Worm (Caenorhabditis elegans) whole organism, L4 larva: ENCODE measurements around the gene ilys-4.
A peak's percentile ranks its signal among the peaks of the same experiment; 100 is the strongest.

Experiments used
- T20F7.1 ChIP-seq: fragments of 200-800 bp; sonication (Bioruptor generic); optimal IDR thresholded peaks from 2 replicates; lab custom pipeline; 2018; ENCODE audit warnings: mild to moderate bottlenecking, missing genetic modification characterization, missing compliant biosample characterization
- Y105C5A.15 ChIP-seq: fragments of 200-800 bp; sonication (Bioruptor generic); IDR thresholded peaks from 2 replicates; pipeline ENCODE4 v1.3.6; 2022; ENCODE audit warnings: missing genetic modification characterization, missing compliant biosample characterization
- ZK337.2 ChIP-seq: fragments of 200-800 bp; sonication (Bioruptor generic); IDR thresholded peaks from 2 replicates; pipeline ENCODE4 v1.3.6; 2022; ENCODE audit warnings: missing genetic modification reagents, missing genetic modification characterization, missing compliant biosample characterization
- ZK546.5 ChIP-seq, 2 experiments: sonication (generic microtip); optimal IDR thresholded peaks; 2 replicates each; lab custom pipeline; 2017; ENCODE audit warnings: missing biosample characterization in 2 of 2, missing genetic modification characterization in 2 of 2
- ama-1 ChIP-seq: fragments of 150-350 bp; optimal IDR thresholded peaks from 2 replicates; lab custom pipeline; 2014; ENCODE audit warnings: inconsistent platforms, mixed read lengths
- arid-1 ChIP-seq: fragments of 200-800 bp; sonication (Bioruptor generic); conservative IDR thresholded peaks from 2 replicates; pipeline ENCODE4 v1.3.6; 2022; ENCODE audit warnings: missing genetic modification reagents, missing genetic modification characterization, missing compliant biosample characterization
- ceh-20 ChIP-seq: fragments of 200-800 bp; sonication (Bioruptor generic); IDR thresholded peaks from 2 replicates; pipeline ENCODE4 v1.3.6; 2022; ENCODE audit warnings: missing genetic modification reagents, missing genetic modification characterization, missing compliant biosample characterization
- ces-1 ChIP-seq: fragments of 150-350 bp; sonication (generic microtip); optimal IDR thresholded peaks from 4 replicates; lab custom pipeline; 2014; ENCODE audit warnings: missing biosample characterization, missing genetic modification reagents, missing genetic modification characterization
- cey-2 ChIP-seq: sonication (generic microtip); optimal IDR thresholded peaks from 3 replicates; lab custom pipeline; 2017; ENCODE audit warnings: missing genetic modification characterization, mild to moderate bottlenecking, missing compliant biosample characterization, antibody characterized with exemption, borderline replicate concordance; ENCODE audit not compliant: insufficient read depth
- daf-16 ChIP-seq, 3 experiments: sonication (generic microtip); optimal IDR thresholded peaks; 2 replicates each; lab custom pipeline; 2016 to 2017; ENCODE audit warnings: missing genetic modification characterization in 3 of 3, missing genetic modification reagents in 3 of 3, mild to moderate bottlenecking in 2 of 3, missing compliant biosample characterization in 2 of 3, missing biosample characterization in 1 of 3, moderate library complexity in 1 of 3
- daf-19 ChIP-seq: fragments of 200-800 bp; sonication (Bioruptor generic); conservative IDR thresholded peaks from 2 replicates; pipeline ENCODE4 v1.3.6; 2022; ENCODE audit warnings: missing genetic modification characterization, missing compliant biosample characterization
- dmd-6 ChIP-seq: fragments of 200-800 bp; sonication (Bioruptor generic); IDR thresholded peaks from 2 replicates; pipeline ENCODE4 v1.3.6; 2022; ENCODE audit warnings: missing genetic modification reagents, missing genetic modification characterization, missing compliant biosample characterization
- dmd-8 ChIP-seq: fragments of 200-800 bp; sonication (Bioruptor generic); IDR thresholded peaks from 2 replicates; pipeline ENCODE4 v1.3.6; 2022; ENCODE audit warnings: missing genetic modification characterization, missing compliant biosample characterization
- dmd-9 ChIP-seq: fragments of 200-800 bp; sonication (Bioruptor generic); IDR thresholded peaks from 2 replicates; pipeline ENCODE4 v1.3.6; 2022; ENCODE audit warnings: missing genetic modification reagents, missing genetic modification characterization, missing compliant biosample characterization
- duxl-1 ChIP-seq: sonication (generic microtip); optimal IDR thresholded peaks from 2 replicates; lab custom pipeline; 2016; ENCODE audit warnings: mild to moderate bottlenecking, missing genetic modification characterization, moderate library complexity, missing compliant biosample characterization; ENCODE audit not compliant: poor library complexity
- dve-1 ChIP-seq: sonication (generic microtip); optimal IDR thresholded peaks from 2 replicates; lab custom pipeline; 2017; ENCODE audit warnings: antibody characterized with exemption, mild to moderate bottlenecking, missing genetic modification characterization, missing compliant biosample characterization; ENCODE audit not compliant: insufficient read depth
- egl-27 ChIP-seq: sonication (generic microtip); optimal IDR thresholded peaks from 3 replicates; lab custom pipeline; 2017; ENCODE audit warnings: missing biosample characterization, missing genetic modification reagents, missing genetic modification characterization
- fkh-10 ChIP-seq: fragments of 150-350 bp; optimal IDR thresholded peaks from 2 replicates; lab custom pipeline; 2014; ENCODE audit warnings: missing biosample characterization, missing genetic modification reagents, missing genetic modification characterization
- hif-1 ChIP-seq, 2 experiments: sonication (generic microtip); optimal IDR thresholded peaks; 2 replicates each; lab custom pipeline; 2016 to 2017; ENCODE audit warnings: missing compliant biosample characterization in 2 of 2, missing genetic modification characterization in 2 of 2, missing genetic modification reagents in 2 of 2, missing genotype in 2 of 2, mild to moderate bottlenecking in 1 of 2
- hlh-11 ChIP-seq: fragments of 200-800 bp; sonication (Bioruptor generic); optimal IDR thresholded peaks from 2 replicates; lab custom pipeline; 2018; ENCODE audit warnings: mild to moderate bottlenecking, missing genetic modification characterization, missing compliant biosample characterization
- hlh-30 ChIP-seq: sonication (generic microtip); optimal IDR thresholded peaks from 2 replicates; lab custom pipeline; 2017; ENCODE audit warnings: antibody characterized with exemption, mild to moderate bottlenecking, missing genetic modification characterization, missing compliant biosample characterization; ENCODE audit not compliant: insufficient read depth
- lim-7 ChIP-seq: fragments of 200-800 bp; sonication (Bioruptor generic); IDR thresholded peaks from 2 replicates; pipeline ENCODE4 v1.3.6; 2022; ENCODE audit warnings: missing genetic modification characterization, missing compliant biosample characterization
- lin-1 ChIP-seq: fragments of 200-800 bp; sonication (Bioruptor generic); IDR thresholded peaks from 2 replicates; pipeline ENCODE4 v1.3.6; 2022; ENCODE audit warnings: missing genetic modification reagents, missing genetic modification characterization, missing compliant biosample characterization
- lin-13 ChIP-seq: fragments of 150-350 bp; optimal IDR thresholded peaks from 2 replicates; lab custom pipeline; 2014; ENCODE audit warnings: missing biosample characterization, missing genetic modification reagents, missing genetic modification characterization
- lin-29 ChIP-seq: fragments of 200-800 bp; sonication (Bioruptor generic); IDR thresholded peaks from 2 replicates; pipeline ENCODE4 v1.3.6; 2022; ENCODE audit warnings: missing genetic modification reagents, missing genetic modification characterization, missing compliant biosample characterization
- madf-5 ChIP-seq, 2 experiments: fragments of 200-800 bp; sonication (Bioruptor generic); IDR thresholded peaks; 2 replicates each; pipeline ENCODE4 v1.3.6; 2022; ENCODE audit warnings: missing compliant biosample characterization in 2 of 2, missing genetic modification characterization in 2 of 2
- madf-9 ChIP-seq: fragments of 200-800 bp; sonication (Bioruptor generic); conservative IDR thresholded peaks from 2 replicates; pipeline ENCODE4 v1.3.6; 2022; ENCODE audit warnings: missing genetic modification reagents, missing genetic modification characterization, missing compliant biosample characterization
- mes-2 ChIP-seq: sonication (generic microtip); optimal IDR thresholded peaks from 2 replicates; lab custom pipeline; 2016; ENCODE audit warnings: missing genotype, mild to moderate bottlenecking, missing genetic modification characterization, missing compliant biosample characterization; ENCODE audit not compliant: poor library complexity, severe bottlenecking
- mxl-2 ChIP-seq: fragments of 200-800 bp; sonication (Bioruptor generic); conservative IDR thresholded peaks from 2 replicates; pipeline ENCODE4 v1.3.6; 2022; ENCODE audit warnings: missing genetic modification reagents, missing genetic modification characterization, missing compliant biosample characterization
- nhr-10 ChIP-seq: fragments of 150-350 bp; optimal IDR thresholded peaks from 2 replicates; lab custom pipeline; 2014; ENCODE audit warnings: missing biosample characterization, missing genetic modification characterization
- nhr-102 ChIP-seq: sonication (generic microtip); optimal IDR thresholded peaks from 2 replicates; lab custom pipeline; 2016; ENCODE audit warnings: mild to moderate bottlenecking, missing genetic modification characterization, moderate library complexity, missing compliant biosample characterization
- nhr-11 ChIP-seq: fragments of 150-350 bp; optimal IDR thresholded peaks from 2 replicates; lab custom pipeline; 2014; ENCODE audit warnings: missing biosample characterization, missing genetic modification characterization
- nhr-25 ChIP-seq: sonication (generic microtip); optimal IDR thresholded peaks from 2 replicates; lab custom pipeline; 2017; ENCODE audit warnings: missing genetic modification characterization, mild to moderate bottlenecking, missing compliant biosample characterization, antibody characterized with exemption, moderate library complexity, borderline replicate concordance; ENCODE audit not compliant: insufficient read depth
- nhr-41 ChIP-seq: fragments of 200-800 bp; sonication (Bioruptor generic); IDR thresholded peaks from 2 replicates; pipeline ENCODE4 v1.3.6; 2022; ENCODE audit warnings: missing genetic modification reagents, missing genetic modification characterization, missing compliant biosample characterization
- nhr-76 ChIP-seq: fragments of 150-350 bp; optimal IDR thresholded peaks from 2 replicates; lab custom pipeline; 2014; ENCODE audit warnings: missing biosample characterization, missing genetic modification characterization
- pha-4 ChIP-seq, 2 experiments: fragments of 150-350 bp in 1 of 2; fragments of 200-800 bp in 1 of 2; sonication (Bioruptor generic) in 1 of 2; IDR thresholded peaks in 1 of 2; optimal IDR thresholded peaks in 1 of 2; 2 replicates each; pipeline versions ENCODE4 v1.3.6 to Lab custom; 2014 to 2022; ENCODE audit warnings: missing genetic modification characterization in 2 of 2, missing genetic modification reagents in 2 of 2, missing biosample characterization in 1 of 2, missing compliant biosample characterization in 1 of 2
- php-3 ChIP-seq: fragments of 200-800 bp; sonication (Bioruptor generic); IDR thresholded peaks from 2 replicates; pipeline ENCODE4 v1.3.6; 2022; ENCODE audit warnings: missing genetic modification reagents, missing genetic modification characterization, missing compliant biosample characterization
- pqm-1 ChIP-seq: sonication (generic microtip); optimal IDR thresholded peaks from 2 replicates; lab custom pipeline; 2017; ENCODE audit warnings: missing biosample characterization, missing genetic modification characterization
- skn-1 ChIP-seq: fragments of 150-350 bp; optimal IDR thresholded peaks from 2 replicates; lab custom pipeline; 2014; ENCODE audit warnings: missing biosample characterization, missing genetic modification characterization
- snpc-1.2 ChIP-seq: fragments of 200-800 bp; sonication (Bioruptor generic); IDR thresholded peaks from 2 replicates; pipeline ENCODE4 v1.3.6; 2022; ENCODE audit warnings: missing genetic modification reagents, missing genetic modification characterization, missing compliant biosample characterization
- spr-3 ChIP-seq: fragments of 200-800 bp; sonication (Bioruptor generic); optimal IDR thresholded peaks from 2 replicates; lab custom pipeline; 2018; ENCODE audit warnings: mild to moderate bottlenecking, missing genetic modification characterization, missing compliant biosample characterization
- unc-130 ChIP-seq: sonication (generic microtip); optimal IDR thresholded peaks from 2 replicates; lab custom pipeline; 2016; ENCODE audit warnings: missing genetic modification reagents, missing genetic modification characterization, missing compliant biosample characterization
- unc-39 ChIP-seq: sonication (generic microtip); optimal IDR thresholded peaks from 2 replicates; lab custom pipeline; 2017; ENCODE audit warnings: missing biosample characterization, missing genetic modification characterization
- zfp-3 ChIP-seq: fragments of 200-800 bp; sonication (Bioruptor generic); conservative IDR thresholded peaks from 2 replicates; pipeline ENCODE4 v1.3.6; 2022; ENCODE audit warnings: missing genetic modification reagents, missing genetic modification characterization, missing compliant biosample characterization
- zip-11 ChIP-seq: fragments of 200-800 bp; sonication (Bioruptor generic); IDR thresholded peaks from 2 replicates; pipeline ENCODE4 v1.3.6; 2022; ENCODE audit warnings: missing genetic modification characterization, missing compliant biosample characterization

ilys-4 gene

DNA sequence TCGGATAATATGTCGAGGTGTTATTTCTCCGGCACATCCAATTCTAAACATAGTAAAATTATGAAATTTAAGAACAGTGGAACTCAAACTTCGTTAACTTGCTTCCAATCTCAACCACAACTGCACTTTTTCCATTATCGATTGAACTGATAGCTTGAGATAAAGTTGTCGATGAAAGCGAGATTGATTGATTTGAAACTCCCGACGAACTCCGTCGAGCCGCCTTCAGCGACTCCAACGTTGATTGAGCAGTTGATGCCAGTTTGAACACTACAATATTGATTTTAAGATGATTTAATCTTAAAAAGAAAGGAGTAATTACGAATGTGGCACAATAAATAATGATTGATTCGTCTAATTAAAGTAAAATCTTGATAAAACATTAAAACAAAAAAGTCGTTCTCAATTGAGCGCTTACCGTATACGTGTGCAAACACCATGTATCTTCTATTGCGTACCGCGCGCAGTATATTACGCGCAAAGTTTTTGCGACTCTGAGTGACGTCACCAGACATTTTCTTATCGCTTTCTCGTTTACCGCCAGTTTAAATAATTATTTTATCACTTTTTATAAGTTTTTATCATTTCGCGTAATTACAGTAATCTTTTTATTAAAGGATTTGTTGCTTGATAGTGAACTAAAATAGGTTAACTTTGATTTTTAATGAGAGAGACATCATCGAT, 5.0 kb upstream of the ilys-4 start, which contains the start of gene arp-11 (continued):
- no peak for TF ChIP-seq ces-1 (GFP tag; lab: Kevin White, UChicago)
- TF ChIP-seq nhr-76 (tag; lab: Kevin White, UChicago) = no peak
- TF ChIP-seq nhr-11 = peak; percentile 19
- TF ChIP-seq arid-1 (GFP tag; lab: Robert Waterston, UW) = peak; percentile 69; the same call in 1 of the 2 replicates
- no peak for TF ChIP-seq pqm-1 (tag; lab: Kevin White, UChicago)
- TF ChIP-seq egl-27 (tag; lab: Kevin White, UChicago) = no peak
- peak; percentile 46 for TF ChIP-seq pha-4 (GFP tag; IDR thresholded peaks at IDR 0.05; lab: Robert Waterston, UW)
- peak; percentile 78 for TF ChIP-seq pha-4 (tag; optimal IDR thresholded peaks at IDR 0.05; lab: Kevin White, UChicago)
- TF ChIP-seq mes-2 = peak; percentile 80
- no peak for TF ChIP-seq ZK337.2
- 0 out of 2 replicates have a peak, but pooled peaks have one; percentile 29 for TF ChIP-seq ceh-20 (GFP tag; lab: Robert Waterston, UW)
- TF ChIP-seq T20F7.1 (GFP tag; lab: Kevin White, UChicago) = peak; percentile 67
- TF ChIP-seq lin-13 (GFP tag; lab: Kevin White, UChicago) = peak; percentile 21
- TF ChIP-seq hlh-30 (tag; lab: Kevin White, UChicago) = peak; percentile 79
- TF ChIP-seq dmd-9 (GFP tag; lab: Robert Waterston, UW) = no peak
- peak in 1 of 2 experiments; percentile 27 for TF ChIP-seq hif-1 (tag; optimal IDR thresholded peaks at IDR 0.05; lab: Kevin White, UChicago)
- TF ChIP-seq zfp-3 (GFP tag; lab: Robert Waterston, UW) = 0 out of 2 replicates have a peak, but pooled peaks have one; percentile 43
- peak; percentile 8 for TF ChIP-seq fkh-10 (GFP tag; lab: Kevin White, UChicago)
- 0 out of 2 replicates have a peak, but pooled peaks have one; percentile 53 for TF ChIP-seq php-3

DNA sequence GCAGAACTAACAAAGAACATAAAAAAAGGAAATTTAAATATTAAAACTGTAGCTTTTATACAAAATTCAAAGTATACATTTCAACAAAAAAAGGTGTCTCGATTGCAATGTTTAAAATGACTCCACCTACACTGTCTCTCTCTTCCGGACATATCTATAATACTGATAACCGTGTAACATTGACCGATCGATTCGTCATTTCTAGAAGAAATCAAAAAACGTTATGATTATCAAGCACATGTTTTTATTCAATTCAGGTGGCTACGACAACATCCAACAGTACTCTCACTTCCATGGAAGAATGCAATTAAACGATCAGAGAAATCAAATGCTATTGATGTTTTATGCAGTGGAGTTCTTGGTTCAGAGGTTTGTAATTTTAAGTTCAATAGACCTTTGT, 1.1 kb upstream of the ilys-4 start:
- TF ChIP-seq zip-11 (GFP tag; lab: Robert Waterston, UW) = no peak
- TF ChIP-seq cey-2 (tag; lab: Kevin White, UChicago) = no peak
- no peak for TF ChIP-seq spr-3 (GFP tag; lab: Kevin White, UChicago)
- TF ChIP-seq mxl-2 (GFP tag; lab: Robert Waterston, UW) = no peak
- TF ChIP-seq unc-39 (tag; lab: Kevin White, UChicago) = no peak
- TF ChIP-seq hlh-11 = peak; percentile 60
- no peak for TF ChIP-seq madf-9 (GFP tag; lab: Robert Waterston, UW)
- TF ChIP-seq lim-7 (GFP tag; lab: Robert Waterston, UW) = no peak
- no peak for TF ChIP-seq Y105C5A.15 (GFP tag; lab: Robert Waterston, UW)
- no peak for TF ChIP-seq zfp-3 (GFP tag; lab: Robert Waterston, UW)
- no peak for TF ChIP-seq daf-16 (GFP tag; optimal IDR thresholded peaks at IDR 0.05; lab: Kevin White, UChicago)
- peak; percentile 73 for TF ChIP-seq daf-16 (tag; optimal IDR thresholded peaks at IDR 0.05; lab: Kevin White, UChicago)
- no peak for TF ChIP-seq skn-1 (tag; lab: Kevin White, UChicago)
- TF ChIP-seq nhr-10 (tag; lab: Kevin White, UChicago) = no peak
- TF ChIP-seq madf-5 (GFP tag; IDR thresholded peaks at IDR 0.05; lab: Robert Waterston, UW) = no peak
- no peak for TF ChIP-seq ZK546.5 (tag; optimal IDR thresholded peaks at IDR 0.05; lab: Kevin White, UChicago)
- TF ChIP-seq php-3 = 0 out of 2 replicates have a peak, but pooled peaks have one; percentile 9
- no peak for TF ChIP-seq nhr-102 (tag; lab: Kevin White, UChicago)
- TF ChIP-seq arid-1 (GFP tag; lab: Robert Waterston, UW) = no peak
- no peak for TF ChIP-seq unc-130 (GFP tag; lab: Kevin White, UChicago)
- TF ChIP-seq nhr-25 (tag; lab: Kevin White, UChicago) = no peak
- peak; percentile 19 for TF ChIP-seq hlh-30 (tag; lab: Kevin White, UChicago)
- no peak for TF ChIP-seq duxl-1 (tag; lab: Kevin White, UChicago)
- peak; percentile 38; the same call in 1 of the 2 replicates for TF ChIP-seq dmd-6
- TF ChIP-seq lin-29 (GFP tag; lab: Robert Waterston, UW) = no peak
- no peak for TF ChIP-seq ama-1
- TF ChIP-seq dve-1 (tag; lab: Kevin White, UChicago) = peak; percentile 57
- TF ChIP-seq ceh-20 (GFP tag; lab: Robert Waterston, UW) = no peak
- no peak for TF ChIP-seq dmd-8 (GFP tag; lab: Robert Waterston, UW)
- no peak for TF ChIP-seq nhr-41
- no peak for TF ChIP-seq snpc-1.2 (GFP tag; lab: Robert Waterston, UW)
- no peak for TF ChIP-seq lin-1
- TF ChIP-seq daf-19 = no peak
